Worm (Caenorhabditis elegans) whole organism, L1 larva: ENCODE results near the gene C39B10.1.

Experiments used
- dpl-1 ChIP-seq, 3 experiments: fragments of 150-350 bp in 2 of 3; sonication (generic microtip) in 1 of 3; optimal IDR thresholded peaks; 2 replicates each; lab custom pipeline; 2014 to 2017; ENCODE audit warnings: missing biosample characterization in 3 of 3, missing genetic modification characterization in 3 of 3, missing genetic modification reagents in 3 of 3
- lir-3 ChIP-seq: sonication (generic microtip); optimal IDR thresholded peaks from 2 replicates; lab custom pipeline; 2016; ENCODE audit warnings: mild to moderate bottlenecking, missing genetic modification characterization, moderate library complexity, missing compliant biosample characterization; ENCODE audit not compliant: poor library complexity
- mdl-1 ChIP-seq, 2 experiments: fragments of 150-350 bp; optimal IDR thresholded peaks; 2 replicates each; lab custom pipeline; 2014 to 2017; ENCODE audit warnings: missing biosample characterization in 2 of 2, missing genetic modification characterization in 2 of 2, inconsistent platforms in 1 of 2
- nhr-11 ChIP-seq: fragments of 150-350 bp; optimal IDR thresholded peaks from 2 replicates; lab custom pipeline; 2014; ENCODE audit warnings: missing biosample characterization, missing genetic modification characterization
- nhr-71 ChIP-seq: sonication (generic microtip); optimal IDR thresholded peaks from 2 replicates; lab custom pipeline; 2016; ENCODE audit warnings: mild to moderate bottlenecking, missing genetic modification characterization, moderate library complexity, missing compliant biosample characterization
- unc-62 ChIP-seq: fragments of 150-350 bp; optimal IDR thresholded peaks from 2 replicates; lab custom pipeline; 2014; ENCODE audit warnings: missing biosample characterization, missing genetic modification reagents, missing genetic modification characterization

DNA sequence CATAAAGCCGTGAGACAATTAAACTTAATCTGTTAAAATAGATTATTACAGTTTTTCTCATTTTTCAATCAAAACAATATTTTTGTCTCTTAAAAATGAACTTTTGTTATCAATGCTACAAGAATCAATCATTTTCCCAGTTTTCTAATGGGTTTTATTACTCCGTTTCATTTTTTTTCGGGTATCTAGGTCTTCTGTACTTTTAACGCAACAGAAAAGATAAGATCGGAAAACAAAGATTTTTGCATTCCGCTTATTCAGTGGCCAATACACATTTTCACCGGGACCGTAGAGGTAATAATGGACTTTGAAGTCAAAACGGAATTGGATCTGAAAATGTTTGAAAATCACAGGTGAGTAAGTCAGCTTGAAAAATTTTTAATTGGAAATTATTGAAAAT is 25.3 kb upstream of the C39B10.1 start, which contains the start of gene C33D3.4:
- TF ChIP-seq lir-3 (tag; lab: Kevin White, UChicago), result no peak
- no peak for TF ChIP-seq nhr-11
- TF ChIP-seq mdl-1 (tag; optimal IDR thresholded peaks at IDR 0.05; lab: Kevin White, UChicago), result no peak
- no peak for TF ChIP-seq unc-62 (GFP tag; lab: Kevin White, UChicago)
- TF ChIP-seq dpl-1 (GFP tag; optimal IDR thresholded peaks at IDR 0.05; lab: Kevin White, UChicago), result no peak
- no peak for TF ChIP-seq nhr-71 (tag; lab: Kevin White, UChicago)
